Worm (Caenorhabditis elegans) whole organism, L4/young adult: ENCODE measurements around the gene Y54H5A.2.

Experiments used
- W03F9.2 ChIP-seq: fragments of 150-350 bp; optimal IDR thresholded peaks from 2 replicates; lab custom pipeline; 2014; ENCODE audit warnings: missing biosample characterization, missing genetic modification characterization
- him-1 ChIP-seq: sonication (generic microtip); optimal IDR thresholded peaks from 2 replicates; lab custom pipeline; 2016; ENCODE audit warnings: missing genotype, missing genetic modification reagents, missing genetic modification characterization, missing compliant biosample characterization

DNA sequence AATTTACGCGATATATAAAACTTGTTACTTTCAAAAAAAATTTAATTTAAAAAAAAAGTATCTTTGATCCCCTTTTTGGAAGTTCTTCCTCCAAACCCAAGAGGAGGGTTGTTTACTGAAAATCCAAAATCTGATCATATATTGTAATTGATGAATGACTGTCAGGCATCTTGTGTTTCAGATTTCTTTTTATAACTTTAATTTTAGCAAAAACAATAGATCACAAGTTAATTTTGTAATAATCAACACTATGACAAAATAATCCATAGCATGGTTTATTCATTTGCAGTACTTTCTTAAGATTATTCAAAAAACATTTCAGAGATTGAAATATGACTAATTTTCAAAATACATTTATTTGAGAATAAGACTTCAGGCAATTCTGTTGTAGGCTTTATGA lies 57.0 kb downstream of the Y54H5A.2 start:
- TF ChIP-seq him-1 (tag; lab: Kevin White, UChicago) = no peak
- TF ChIP-seq W03F9.2 (tag; lab: Kevin White, UChicago) = no peak
